In the genomic region with DNA sequence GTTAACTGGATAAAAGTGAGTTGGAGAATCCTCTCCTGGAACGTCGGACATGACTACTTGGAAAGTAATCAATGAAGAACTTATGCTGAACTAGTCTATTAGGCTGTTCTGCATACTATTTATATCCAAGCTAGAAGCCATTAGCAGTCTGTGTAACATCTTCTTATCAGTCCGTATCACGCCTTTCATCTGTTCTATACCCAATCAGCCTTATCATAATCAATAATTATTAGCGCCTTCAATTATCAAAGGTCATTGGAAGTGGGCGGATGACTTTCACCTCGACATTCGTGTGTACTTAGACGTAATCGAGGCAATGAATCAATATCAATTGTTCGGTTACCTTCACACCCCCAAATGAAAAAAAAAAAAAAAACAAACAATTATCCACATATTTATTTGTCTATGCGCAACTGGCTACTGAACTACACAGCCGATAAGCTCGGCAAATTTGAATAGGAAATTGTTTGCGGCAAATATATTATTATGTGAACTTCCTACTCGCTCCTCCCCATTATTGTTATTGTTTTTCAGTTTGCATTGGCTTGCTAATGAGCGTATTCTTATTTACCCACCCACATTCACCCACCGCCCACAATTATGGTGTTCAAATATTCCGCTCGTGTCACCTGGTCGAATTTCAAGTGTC, we compare ENCODE assay signal across 3 fruit fly cellular contexts.
TF ChIP-seq lines count a peak whose summit lies in the region.

A gene (minus strand): TSS at position 51 of the 649 bp plus-strand sequence.
A gene (minus strand): TSS at position 51 of the 649 bp plus-strand sequence.

- TF ChIP-seq CTCF in whole organism, embryonic (GFP tag; optimal IDR thresholded peaks at IDR 0.05; lab: Kevin White, UChicago) = no peak

TF ChIP-seq in whole organism, adult, 20 proteins besides CTCF, POLR2A, EP300 and RAD21:
- TF ChIP-seq Hr96 (GFP tag; optimal IDR thresholded peaks at IDR 0.05; lab: Kevin White, UChicago) = no peak
- peak; percentile 10 for TF ChIP-seq Crg-1 (GFP tag; optimal IDR thresholded peaks at IDR 0.05; lab: Kevin White, UChicago)
- no peak for TF ChIP-seq CG7045 (GFP tag; optimal IDR thresholded peaks at IDR 0.05; lab: Kevin White, UChicago)
- peak; percentile 35 for TF ChIP-seq kay (GFP tag; lab: Kevin White, UChicago; ENCODE audit: borderline replicate concordance)
- peak; percentile 16 for TF ChIP-seq CG11617 (GFP tag; optimal IDR thresholded peaks at IDR 0.05; lab: Kevin White, UChicago)
- peak; percentile 25 for TF ChIP-seq CG7101 (tag; optimal IDR thresholded peaks at IDR 0.05; lab: Kevin White, UChicago)
- peak; percentile 16 for TF ChIP-seq CG14711 (tag; optimal IDR thresholded peaks at IDR 0.05; lab: Kevin White, UChicago)
- TF ChIP-seq Mnt (GFP tag; optimal IDR thresholded peaks at IDR 0.05; lab: Kevin White, UChicago) = peak; percentile 10
- peak; percentile 2 for TF ChIP-seq ovo (GFP tag; optimal IDR thresholded peaks at IDR 0.05; lab: Kevin White, UChicago)
TF ChIP-seq in whole organism, adult: peak in this region for 7.

TF ChIP-seq in whole organism, embryonic, 481 proteins besides CTCF, POLR2A, EP300 and RAD21 (continues in another document):
- TF ChIP-seq Doc3 (GFP tag; IDR thresholded peaks at IDR 0.05; lab: Robert Waterston, UW; ENCODE audit: partially characterized antibody) = no peak
- peak; percentile 31 for TF ChIP-seq unpg (GFP tag; optimal IDR thresholded peaks at IDR 0.05; lab: Kevin White, UChicago)
- peak; percentile 46 for TF ChIP-seq CG6813 (GFP tag; optimal IDR thresholded peaks at IDR 0.05; lab: Kevin White, UChicago)
- no peak for TF ChIP-seq CG7928 (GFP tag; optimal IDR thresholded peaks at IDR 0.05; lab: Kevin White, UChicago)
- TF ChIP-seq Adf1 (GFP tag; IDR thresholded peaks at IDR 0.05; lab: Robert Waterston, UW) = no peak
- TF ChIP-seq gro (GFP tag; optimal IDR thresholded peaks at IDR 0.05; lab: Kevin White, UChicago) = no peak
- TF ChIP-seq Myb (GFP tag; optimal IDR thresholded peaks at IDR 0.05; lab: Kevin White, UChicago) = no peak
- TF ChIP-seq lmd (GFP tag; IDR thresholded peaks at IDR 0.05; lab: Robert Waterston, UW) = no peak
- peak; percentile 49 for TF ChIP-seq CG18599 (GFP tag; optimal IDR thresholded peaks at IDR 0.05; lab: Kevin White, UChicago)
- TF ChIP-seq CG2120 (GFP tag; optimal IDR thresholded peaks at IDR 0.05; lab: Kevin White, UChicago) = no peak
- 0 out of 3 replicates have a peak, but pooled peaks have one; percentile 25 for TF ChIP-seq zfh1 (GFP tag; IDR thresholded peaks at IDR 0.05; lab: Robert Waterston, UW)
- TF ChIP-seq Hand (GFP tag; optimal IDR thresholded peaks at IDR 0.05; lab: Kevin White, UChicago) = no peak
- TF ChIP-seq CG14860 (GFP tag; IDR thresholded peaks at IDR 0.05; lab: Robert Waterston, UW; ENCODE audit: partially characterized antibody) = no peak
- TF ChIP-seq bbx (GFP tag; IDR thresholded peaks at IDR 0.05; lab: Robert Waterston, UW; ENCODE audit: partially characterized antibody) = no peak
- TF ChIP-seq CG9609 (GFP tag; optimal IDR thresholded peaks at IDR 0.05; lab: Kevin White, UChicago) = peak; percentile 10
- TF ChIP-seq CG2889 (GFP tag; IDR thresholded peaks at IDR 0.05; lab: Robert Waterston, UW) = no peak
- peak; percentile 86 for TF ChIP-seq sens (GFP tag; lab: Kevin White, UChicago)
- TF ChIP-seq NFAT (GFP tag; IDR thresholded peaks at IDR 0.05; lab: Robert Waterston, UW) = no peak
- no peak for TF ChIP-seq emc (GFP tag; optimal IDR thresholded peaks at IDR 0.05; lab: Kevin White, UChicago)
- peak; percentile 22; the same call in 1 of the 2 replicates for TF ChIP-seq CG14014 (GFP tag; IDR thresholded peaks at IDR 0.05; lab: Robert Waterston, UW)
- TF ChIP-seq bsh (GFP tag; optimal IDR thresholded peaks at IDR 0.05; lab: Kevin White, UChicago) = peak in 1 of 2 experiments; percentile 52
- TF ChIP-seq inv (GFP tag; IDR thresholded peaks at IDR 0.05; lab: Robert Waterston, UW; ENCODE audit: partially characterized antibody) = no peak
- no peak for TF ChIP-seq CG1647 (GFP tag; optimal IDR thresholded peaks at IDR 0.05; lab: Kevin White, UChicago)
- TF ChIP-seq Med (GFP tag; lab: Kevin White, UChicago) = peak; percentile 77
- no peak for TF ChIP-seq cas (GFP tag; IDR thresholded peaks at IDR 0.05; lab: Robert Waterston, UW)
- TF ChIP-seq CG9727 (GFP tag; optimal IDR thresholded peaks at IDR 0.05; lab: Kevin White, UChicago) = peak; percentile 49
- TF ChIP-seq Meics (GFP tag; optimal IDR thresholded peaks at IDR 0.05; lab: Kevin White, UChicago) = peak; percentile 16
- TF ChIP-seq Trl (optimal IDR thresholded peaks at IDR 0.05; lab: Kevin White, UChicago) = no peak
- TF ChIP-seq Trl (GFP tag; optimal IDR thresholded peaks at IDR 0.05; lab: Kevin White, UChicago) = peak; percentile 12
- TF ChIP-seq maf-S (GFP tag; optimal IDR thresholded peaks at IDR 0.05; lab: Kevin White, UChicago) = peak; percentile 2
- peak; percentile 77 for TF ChIP-seq Xrp1 (GFP tag; IDR thresholded peaks at IDR 0.05; lab: Robert Waterston, UW)
- TF ChIP-seq CG43689 (GFP tag; IDR thresholded peaks at IDR 0.05; lab: Robert Waterston, UW) = no peak
- no peak for TF ChIP-seq Dad (GFP tag; optimal IDR thresholded peaks at IDR 0.05; lab: Kevin White, UChicago)
- no peak for TF ChIP-seq sqz (GFP tag; optimal IDR thresholded peaks at IDR 0.05; lab: Kevin White, UChicago)
- no peak for TF ChIP-seq dmrt99B (tag; optimal IDR thresholded peaks at IDR 0.05; lab: Kevin White, UChicago)
- TF ChIP-seq org-1 (GFP tag; optimal IDR thresholded peaks at IDR 0.05; lab: Kevin White, UChicago) = peak; percentile 23
- TF ChIP-seq CG10654 (GFP tag; optimal IDR thresholded peaks at IDR 0.05; lab: Kevin White, UChicago) = peak; percentile 12

TF ChIP-seq in whole organism, prepupa, 60 proteins besides CTCF, POLR2A, EP300 and RAD21:
- TF ChIP-seq fkh (GFP tag; optimal IDR thresholded peaks at IDR 0.05; lab: Kevin White, UChicago) = peak; percentile 86
- TF ChIP-seq topi (GFP tag; optimal IDR thresholded peaks at IDR 0.05; lab: Kevin White, UChicago) = no peak
